Fruit fly (Drosophila melanogaster) whole organism, pupa: ENCODE data around the gene CG11658.

Source experiments
- CG13204 ChIP-seq: fragments of 200-800 bp; sonication (Bioruptor generic); optimal IDR thresholded peaks from 2 replicates; lab custom pipeline; 2018; ENCODE audit warnings: missing biosample characterization, mild to moderate bottlenecking, missing genetic modification characterization, moderate library complexity
- CG14655 ChIP-seq: fragments of 200-800 bp; sonication (Bioruptor generic); optimal IDR thresholded peaks from 3 replicates; lab custom pipeline; 2017; ENCODE audit warnings: mild to moderate bottlenecking, missing biosample characterization, missing genetic modification reagents, missing genetic modification characterization
- CG32121 ChIP-seq: fragments of 200-800 bp; sonication (Bioruptor generic); IDR thresholded peaks from 2 replicates; pipeline ENCODE4 v1.3.6; 2022; ENCODE audit warnings: missing biosample characterization, missing genetic modification characterization
- CG8159 ChIP-seq: fragments of 200-800 bp; sonication (Bioruptor generic); optimal IDR thresholded peaks from 3 replicates; lab custom pipeline; 2018; ENCODE audit warnings: missing biosample characterization, mild to moderate bottlenecking, missing genetic modification characterization, moderate library complexity
- CG8301 ChIP-seq: fragments of 200-800 bp; sonication (Bioruptor generic); optimal IDR thresholded peaks from 2 replicates; lab custom pipeline; 2018; ENCODE audit warnings: missing biosample characterization, mild to moderate bottlenecking, missing genetic modification characterization
- CG9948 ChIP-seq: fragments of 200-800 bp; sonication (Bioruptor generic); optimal IDR thresholded peaks from 2 replicates; lab custom pipeline; 2018; ENCODE audit warnings: missing biosample characterization, mild to moderate bottlenecking, missing genetic modification characterization, moderate library complexity
- D1 ChIP-seq: fragments of 200-800 bp; sonication (Bioruptor generic); optimal IDR thresholded peaks from 2 replicates; lab custom pipeline; 2018; ENCODE audit warnings: missing biosample characterization, mild to moderate bottlenecking, missing genetic modification characterization, moderate library complexity
- EcR ChIP-seq: fragments of 200-800 bp; sonication (Bioruptor generic); optimal IDR thresholded peaks from 3 replicates; lab custom pipeline; 2019; ENCODE audit warnings: missing biosample characterization, missing genetic modification characterization, mild to moderate bottlenecking, moderate library complexity, missing genetic modification reagents
- Pif1A ChIP-seq: fragments of 200-800 bp; sonication (Bioruptor generic); optimal IDR thresholded peaks from 3 replicates; lab custom pipeline; 2016; ENCODE audit warnings: missing biosample characterization, missing genetic modification characterization
- Pif1B ChIP-seq: fragments of 200-800 bp; sonication (Bioruptor generic); optimal IDR thresholded peaks from 3 replicates; lab custom pipeline; 2016; ENCODE audit warnings: missing biosample characterization, missing genetic modification characterization
- Snoo ChIP-seq: fragments of 200-800 bp; sonication (Bioruptor generic); optimal IDR thresholded peaks from 3 replicates; lab custom pipeline; 2017; ENCODE audit warnings: missing biosample characterization, mild to moderate bottlenecking, missing genetic modification characterization, inconsistent platforms
- fd96Ca ChIP-seq: fragments of 200-800 bp; sonication (Bioruptor generic); IDR thresholded peaks from 3 replicates; pipeline ENCODE4 v1.3.6; 2022; ENCODE audit warnings: missing biosample characterization, missing genetic modification characterization
- gl ChIP-seq: fragments of 200-800 bp; sonication (Bioruptor generic); optimal IDR thresholded peaks from 2 replicates; lab custom pipeline; 2018; ENCODE audit warnings: missing biosample characterization, mild to moderate bottlenecking, missing genetic modification characterization
- rn ChIP-seq: fragments of 200-800 bp; sonication (Bioruptor generic); IDR thresholded peaks from 2 replicates; pipeline ENCODE4 v1.3.6; 2022; ENCODE audit warnings: missing biosample characterization, missing genetic modification characterization

dm6 chr3L:11703579-11703978 lies 4.8 kb downstream of the CG11658 start:
- no peak for TF ChIP-seq D1
- no peak for TF ChIP-seq CG8159 (tag; lab: Kevin White, UChicago)
- TF ChIP-seq Snoo, result no peak
- TF ChIP-seq CG32121 (GFP tag; lab: Robert Waterston, UW), result no peak
- no peak for TF ChIP-seq CG9948
- no peak; the same call in 2 of the 3 replicates for TF ChIP-seq fd96Ca
- peak; percentile 74 for TF ChIP-seq EcR
- no peak for TF ChIP-seq Pif1B
- TF ChIP-seq rn (GFP tag; lab: Robert Waterston, UW), result no peak
- no peak for TF ChIP-seq CG8301 (tag; lab: Kevin White, UChicago)
- TF ChIP-seq CG14655 (GFP tag; lab: Kevin White, UChicago), result no peak
- TF ChIP-seq Pif1A, result no peak
- TF ChIP-seq gl (tag; lab: Kevin White, UChicago), result no peak
- TF ChIP-seq CG13204, result no peak
